Fruit fly (Drosophila melanogaster): Measurements from ENCODE around the gene dtr.
A peak's percentile ranks its signal among the peaks of the same experiment; 100 is the strongest.

dtr gene

dm6 chr2L:21344203-21344753, 16.7 kb upstream of the dtr start, which contains the start of gene Tsp39D (continued):
- TF ChIP-seq nau (GFP tag; optimal IDR thresholded peaks at IDR 0.05): no peak
- TF ChIP-seq Hmr (GFP tag; optimal IDR thresholded peaks at IDR 0.05): peak; percentile 15
- TF ChIP-seq ro (GFP tag; IDR thresholded peaks at IDR 0.05): no peak
- TF ChIP-seq ham (GFP tag; IDR thresholded peaks at IDR 0.05): no peak
- peak; percentile 37 for TF ChIP-seq CG17186 (GFP tag; optimal IDR thresholded peaks at IDR 0.05)
- peak; percentile 85 for TF ChIP-seq stwl (tag; optimal IDR thresholded peaks at IDR 0.05)
- TF ChIP-seq CG17829 (tag; optimal IDR thresholded peaks at IDR 0.05): peak; percentile 31
- TF ChIP-seq PHDP (tag; optimal IDR thresholded peaks at IDR 0.05): peak; percentile 14
- TF ChIP-seq zen (tag; optimal IDR thresholded peaks at IDR 0.05): peak; percentile 39
- peak; percentile 87 for TF ChIP-seq inv (GFP tag; IDR thresholded peaks at IDR 0.05; ENCODE audit: partially characterized antibody)
- no peak for TF ChIP-seq CG10979 (tag; optimal IDR thresholded peaks at IDR 0.05)
- no peak for TF ChIP-seq Rx (GFP tag; IDR thresholded peaks at IDR 0.05)
- peak; percentile 48 for TF ChIP-seq dm (GFP tag; optimal IDR thresholded peaks at IDR 0.05)
- TF ChIP-seq CG8290 (GFP tag; optimal IDR thresholded peaks at IDR 0.05): peak; percentile 45
- peak in 1 of 2 experiments; percentile 39 for TF ChIP-seq CG8290 (tag; optimal IDR thresholded peaks at IDR 0.05)
- TF ChIP-seq Blimp-1 (GFP tag; optimal IDR thresholded peaks at IDR 0.05): no peak
- TF ChIP-seq E2f2 (GFP tag; IDR thresholded peaks at IDR 0.05): peak; percentile 71
- TF ChIP-seq hb (GFP tag; IDR thresholded peaks at IDR 0.05; ENCODE audit: partially characterized antibody): peak; percentile 93
- no peak for TF ChIP-seq CG17328 (GFP tag; IDR thresholded peaks at IDR 0.05)
- TF ChIP-seq CG16813 (GFP tag; IDR thresholded peaks at IDR 0.05; ENCODE audit: partially characterized antibody): peak; percentile 96
- TF ChIP-seq CG2116 (GFP tag; optimal IDR thresholded peaks at IDR 0.05): peak; percentile 82
- peak; percentile 86 for TF ChIP-seq CG6791 (GFP tag; IDR thresholded peaks at IDR 0.05; ENCODE audit: partially characterized antibody)
- peak; percentile 86 for TF ChIP-seq CG12659 (GFP tag; optimal IDR thresholded peaks at IDR 0.05)
- peak; percentile 95 for TF ChIP-seq grn (GFP tag; optimal IDR thresholded peaks at IDR 0.05)
- peak; percentile 8 for TF ChIP-seq Xbp1 (GFP tag; optimal IDR thresholded peaks at IDR 0.05)
- TF ChIP-seq disco-r (GFP tag; optimal IDR thresholded peaks at IDR 0.05): no peak
- TF ChIP-seq CG31441 (GFP tag; IDR thresholded peaks at IDR 0.05): no peak
- peak; percentile 8 for TF ChIP-seq CG3163 (GFP tag; optimal IDR thresholded peaks at IDR 0.05)
- no peak for TF ChIP-seq CG6689 (GFP tag; IDR thresholded peaks at IDR 0.05)
- peak; percentile 23 for TF ChIP-seq Dad (GFP tag; optimal IDR thresholded peaks at IDR 0.05)
- peak; percentile 93 for TF ChIP-seq ato (GFP tag; IDR thresholded peaks at IDR 0.05; ENCODE audit: partially characterized antibody)
- TF ChIP-seq CG5245 (GFP tag; optimal IDR thresholded peaks at IDR 0.05): no peak
- TF ChIP-seq eve (GFP tag; optimal IDR thresholded peaks at IDR 0.05): peak in 1 of 2 experiments; percentile 63
- peak; percentile 16 for TF ChIP-seq CG18011 (GFP tag; optimal IDR thresholded peaks at IDR 0.05)
- peak; percentile 43 for TF ChIP-seq CG3995 (GFP tag; optimal IDR thresholded peaks at IDR 0.05)
- TF ChIP-seq tna (GFP tag; IDR thresholded peaks at IDR 0.05; ENCODE audit: partially characterized antibody): peak; percentile 91
- TF ChIP-seq Dref (GFP tag; IDR thresholded peaks at IDR 0.05): peak; percentile 89
- peak; percentile 80; the same call in 1 of the 2 replicates for TF ChIP-seq CG3847 (GFP tag; IDR thresholded peaks at IDR 0.05)
- no peak for TF ChIP-seq pum (GFP tag; optimal IDR thresholded peaks at IDR 0.05)
- no peak for TF ChIP-seq caup (GFP tag; optimal IDR thresholded peaks at IDR 0.05; ENCODE audit: severe bottlenecking)
- TF ChIP-seq sc (optimal IDR thresholded peaks at IDR 0.05): no peak
- no peak for TF ChIP-seq sc (GFP tag; optimal IDR thresholded peaks at IDR 0.05)
- TF ChIP-seq CG9817 (tag; optimal IDR thresholded peaks at IDR 0.05): no peak
- TF ChIP-seq Abd-B (GFP tag; optimal IDR thresholded peaks at IDR 0.05): peak; percentile 20
- peak; percentile 14 for TF ChIP-seq CG9797 (GFP tag; optimal IDR thresholded peaks at IDR 0.05)
- TF ChIP-seq sens (GFP tag): peak; percentile 90
- peak; percentile 87 for TF ChIP-seq bbx (GFP tag; IDR thresholded peaks at IDR 0.05; ENCODE audit: partially characterized antibody)
- no peak for TF ChIP-seq pan (optimal IDR thresholded peaks at IDR 0.05)
- TF ChIP-seq pan (GFP tag; optimal IDR thresholded peaks at IDR 0.05 in 1 of 2, IDR thresholded peaks at IDR 0.05 in 1 of 2): no peak
- TF ChIP-seq Scr (GFP tag; IDR thresholded peaks at IDR 0.05; ENCODE audit: partially characterized antibody): peak; percentile 96
